Fruit fly (Drosophila melanogaster) whole organism, embryonic: Measurements from ENCODE around the gene Hr4.

Experiments
- Blimp-1 ChIP-seq: fragments of 200-800 bp; sonication (Bioruptor generic); optimal IDR thresholded peaks from 3 replicates; lab custom pipeline; 2018; ENCODE audit warnings: missing biosample characterization, missing genetic modification characterization, mild to moderate bottlenecking, moderate library complexity, missing genetic modification reagents
- CG10431 ChIP-seq: fragments of 200-800 bp; sonication (Bioruptor generic); optimal IDR thresholded peaks from 3 replicates; lab custom pipeline; 2018; ENCODE audit warnings: missing biosample characterization, mild to moderate bottlenecking, missing genetic modification characterization
- CG10543 ChIP-seq: fragments of 200-800 bp; sonication (Bioruptor generic); optimal IDR thresholded peaks from 3 replicates; lab custom pipeline; 2017; ENCODE audit warnings: missing biosample characterization, mild to moderate bottlenecking, missing genetic modification characterization, moderate library complexity
- CG10959 ChIP-seq: fragments of 200-800 bp; sonication (Bioruptor generic); IDR thresholded peaks from 2 replicates; pipeline ENCODE4 v1.3.6; 2022; ENCODE audit warnings: missing biosample characterization, missing genetic modification characterization
- CG13624 ChIP-seq: fragments of 200-800 bp; sonication (Bioruptor generic); optimal IDR thresholded peaks from 2 replicates; lab custom pipeline; 2016; ENCODE audit warnings: missing biosample characterization, missing genetic modification characterization
- CG16813 ChIP-seq: fragments of 200-800 bp; sonication (Bioruptor generic); IDR thresholded peaks from 3 replicates; pipeline ENCODE4 v1.3.6; 2022; ENCODE audit warnings: missing biosample characterization, missing genetic modification characterization; ENCODE audit not compliant: partially characterized antibody
- CG32767 ChIP-seq: fragments of 200-800 bp; sonication (Bioruptor generic); IDR thresholded peaks from 2 replicates; pipeline ENCODE4 v1.3.6; 2022; ENCODE audit warnings: missing biosample characterization, missing genetic modification characterization
- CG3407 ChIP-seq: fragments of 200-800 bp; sonication (Bioruptor generic); optimal IDR thresholded peaks from 2 replicates; lab custom pipeline; 2018; ENCODE audit warnings: missing biosample characterization, mild to moderate bottlenecking, missing genetic modification characterization
- CG6254 ChIP-seq: fragments of 200-800 bp; sonication (Bioruptor generic); optimal IDR thresholded peaks from 3 replicates; lab custom pipeline; 2017; ENCODE audit warnings: mild to moderate bottlenecking, missing biosample characterization, missing genetic modification reagents, missing genetic modification characterization
- CG6791 ChIP-seq: fragments of 200-800 bp; sonication (Bioruptor generic); IDR thresholded peaks from 3 replicates; pipeline ENCODE4 v1.3.6; 2022; ENCODE audit warnings: missing biosample characterization, missing genetic modification characterization; ENCODE audit not compliant: partially characterized antibody
- CG8478 ChIP-seq: fragments of >200 bp; optimal IDR thresholded peaks from 2 replicates; lab custom pipeline; 2018
- D19A ChIP-seq: fragments of 200-800 bp; optimal IDR thresholded peaks from 3 replicates; lab custom pipeline; 2019; ENCODE audit warnings: missing biosample characterization, mild to moderate bottlenecking, missing genetic modification characterization, moderate library complexity
- Deaf1 ChIP-seq: fragments of 200-800 bp; optimal IDR thresholded peaks from 3 replicates; lab custom pipeline; 2019; ENCODE audit warnings: missing biosample characterization, mild to moderate bottlenecking, missing genetic modification characterization, moderate library complexity
- Dfd ChIP-seq, 2 experiments: fragments of >200 bp; optimal IDR thresholded peaks; 2 replicates each; lab custom pipeline; 2017; ENCODE audit warnings: missing biosample characterization in 2 of 2, missing genetic modification characterization in 2 of 2
- Ets65A ChIP-seq: fragments of 200-800 bp; sonication (Bioruptor generic); peaks from one replicate; lab custom pipeline; 2016; ENCODE audit warnings: missing biosample characterization, missing genetic modification characterization
- H15 ChIP-seq: fragments of 200-800 bp; sonication (Bioruptor generic); IDR thresholded peaks from 3 replicates; pipeline ENCODE4 v1.3.6; 2022; ENCODE audit warnings: missing biosample characterization, missing genetic modification characterization
- Hey ChIP-seq: fragments of 200-800 bp; sonication (Bioruptor generic); optimal IDR thresholded peaks from 3 replicates; lab custom pipeline; 2018; ENCODE audit warnings: missing biosample characterization, mild to moderate bottlenecking, missing genetic modification characterization
- Hr3 ChIP-seq: fragments of 200-800 bp; sonication (Bioruptor generic); optimal IDR thresholded peaks from 3 replicates; lab custom pipeline; 2016; ENCODE audit warnings: missing biosample characterization, missing genetic modification characterization
- Hr39 ChIP-seq: fragments of >200 bp; optimal IDR thresholded peaks from 2 replicates; lab custom pipeline; 2017
- Hsf ChIP-seq: fragments of 200-800 bp; sonication (Bioruptor generic); optimal IDR thresholded peaks from 3 replicates; lab custom pipeline; 2016; ENCODE audit warnings: missing biosample characterization, missing genetic modification characterization
- Med ChIP-seq: fragments of 200-800 bp; sonication (Bioruptor generic); peaks from one replicate; lab custom pipeline; 2016; ENCODE audit warnings: missing biosample characterization, missing genetic modification characterization, mild to moderate bottlenecking, inconsistent platforms, moderate library complexity
- Meics ChIP-seq: fragments of 200-800 bp; sonication (Bioruptor generic); optimal IDR thresholded peaks from 2 replicates; lab custom pipeline; 2017; ENCODE audit warnings: missing biosample characterization, mild to moderate bottlenecking, missing genetic modification characterization
- NC2β ChIP-seq: fragments of 200-800 bp; sonication (Bioruptor generic); optimal IDR thresholded peaks from 2 replicates; lab custom pipeline; 2016; ENCODE audit warnings: missing biosample characterization, missing genetic modification characterization
- Nf-YB ChIP-seq: fragments of 200-800 bp; sonication (Bioruptor generic); optimal IDR thresholded peaks from 3 replicates; lab custom pipeline; 2019; ENCODE audit warnings: missing biosample characterization, mild to moderate bottlenecking, missing genetic modification characterization, moderate library complexity
- Nf-YC ChIP-seq: fragments of 200-800 bp; optimal IDR thresholded peaks from 3 replicates; lab custom pipeline; 2019; ENCODE audit warnings: missing biosample characterization, mild to moderate bottlenecking, missing genetic modification characterization, moderate library complexity
- Opbp ChIP-seq: fragments of 200-800 bp; sonication (Bioruptor generic); IDR thresholded peaks from 3 replicates; pipeline ENCODE4 v1.3.6; 2022; ENCODE audit warnings: missing biosample characterization, missing genetic modification characterization; ENCODE audit not compliant: partially characterized antibody
- Trl ChIP-seq, 3 experiments: fragments of >200 bp in 2 of 3; fragments of 200-800 bp in 1 of 3; sonication (Bioruptor generic) in 1 of 3; optimal IDR thresholded peaks; 2 replicates in 1 of 3; 3 replicates in 2 of 3; lab custom pipeline; 2016 to 2017; ENCODE audit warnings: missing biosample characterization in 1 of 3, missing genetic modification characterization in 1 of 3
- YL-1 ChIP-seq: fragments of 200-800 bp; sonication (Bioruptor generic); optimal IDR thresholded peaks from 3 replicates; lab custom pipeline; 2017; ENCODE audit warnings: missing biosample characterization, mild to moderate bottlenecking, missing genetic modification characterization
- ash1 ChIP-seq: fragments of 200-800 bp; sonication (Bioruptor generic); optimal IDR thresholded peaks from 2 replicates; lab custom pipeline; 2018; ENCODE audit warnings: missing biosample characterization, mild to moderate bottlenecking, missing genetic modification characterization
- bbx ChIP-seq: fragments of 200-800 bp; sonication (Bioruptor generic); IDR thresholded peaks from 2 replicates; pipeline ENCODE4 v1.3.6; 2022; ENCODE audit warnings: missing biosample characterization, missing genetic modification characterization; ENCODE audit not compliant: partially characterized antibody
- bowl ChIP-seq: fragments of 200-800 bp; sonication (Bioruptor generic); IDR thresholded peaks from 2 replicates; pipeline ENCODE4 v1.3.6; 2022; ENCODE audit warnings: missing biosample characterization, missing genetic modification characterization
- bsh ChIP-seq, 2 experiments: fragments of 200-800 bp; sonication (Bioruptor generic); optimal IDR thresholded peaks; 2 replicates each; lab custom pipeline; 2017 to 2018; ENCODE audit warnings: mild to moderate bottlenecking in 2 of 2, missing biosample characterization in 2 of 2, missing genetic modification characterization in 2 of 2, moderate library complexity in 1 of 2
- cg ChIP-seq: fragments of 200-800 bp; sonication (Bioruptor generic); optimal IDR thresholded peaks from 3 replicates; lab custom pipeline; 2019; ENCODE audit warnings: missing biosample characterization, mild to moderate bottlenecking, missing genetic modification characterization, moderate library complexity
- crol ChIP-seq: fragments of 200-800 bp; sonication (Bioruptor generic); IDR thresholded peaks from 2 replicates; pipeline ENCODE4 v1.3.6; 2022; ENCODE audit warnings: missing biosample characterization, missing genetic modification characterization
- da ChIP-seq: fragments of 200-800 bp; sonication (Bioruptor generic); optimal IDR thresholded peaks from 2 replicates; lab custom pipeline; 2016; ENCODE audit warnings: missing biosample characterization, missing genetic modification characterization
- esg ChIP-seq: fragments of 200-800 bp; sonication (Bioruptor generic); conservative IDR thresholded peaks from 2 replicates; pipeline ENCODE4 v1.3.6; 2022; ENCODE audit warnings: missing biosample characterization, missing genetic modification characterization
- fd64A ChIP-seq: fragments of 200-800 bp; sonication (Bioruptor generic); optimal IDR thresholded peaks from 3 replicates; lab custom pipeline; 2018; ENCODE audit warnings: missing biosample characterization, mild to moderate bottlenecking, missing genetic modification characterization
- grn ChIP-seq: fragments of 200-800 bp; sonication (Bioruptor generic); optimal IDR thresholded peaks from 3 replicates; lab custom pipeline; 2017; ENCODE audit warnings: missing biosample characterization, missing genetic modification characterization
- jigr1 ChIP-seq: fragments of 200-800 bp; sonication (Bioruptor generic); IDR thresholded peaks from 3 replicates; pipeline ENCODE4 v1.3.6; 2022; ENCODE audit warnings: missing biosample characterization, missing genetic modification characterization
- kni ChIP-seq: fragments of 200-800 bp; sonication (Bioruptor generic); optimal IDR thresholded peaks from 3 replicates; lab custom pipeline; 2017; ENCODE audit warnings: mild to moderate bottlenecking, missing biosample characterization, missing genetic modification reagents, missing genetic modification characterization
- lab ChIP-seq: fragments of 200-800 bp; sonication (Bioruptor generic); optimal IDR thresholded peaks from 3 replicates; lab custom pipeline; 2017; ENCODE audit warnings: missing biosample characterization, missing genetic modification characterization, mild to moderate bottlenecking, moderate library complexity, missing genetic modification reagents
- pros ChIP-seq: fragments of 200-800 bp; sonication (Bioruptor generic); optimal IDR thresholded peaks from 3 replicates; lab custom pipeline; 2019; ENCODE audit warnings: missing biosample characterization, mild to moderate bottlenecking, missing genetic modification characterization, moderate library complexity
- ranshi ChIP-seq: fragments of 200-800 bp; sonication (Bioruptor generic); IDR thresholded peaks from 2 replicates; pipeline ENCODE4 v1.3.6; 2022; ENCODE audit warnings: missing biosample characterization, missing genetic modification characterization
- sd ChIP-seq: fragments of 200-800 bp; sonication (Bioruptor generic); optimal IDR thresholded peaks from 3 replicates; lab custom pipeline; 2018; ENCODE audit warnings: missing biosample characterization, mild to moderate bottlenecking, missing genetic modification characterization, moderate library complexity
- sens ChIP-seq: fragments of 200-800 bp; sonication (Bioruptor generic); peaks from one replicate; lab custom pipeline; 2016; ENCODE audit warnings: missing biosample characterization, missing genetic modification characterization
- sr ChIP-seq: fragments of 200-800 bp; sonication (Bioruptor generic); IDR thresholded peaks from 3 replicates; pipeline ENCODE4 v1.3.6; 2022; ENCODE audit warnings: missing biosample characterization, missing genetic modification characterization
- unpg ChIP-seq: fragments of 200-800 bp; sonication (Bioruptor generic); optimal IDR thresholded peaks from 3 replicates; lab custom pipeline; 2018; ENCODE audit warnings: missing biosample characterization, mild to moderate bottlenecking, missing genetic modification characterization, moderate library complexity
- zen2 ChIP-seq: fragments of 200-800 bp; sonication (Bioruptor generic); IDR thresholded peaks from 3 replicates; pipeline ENCODE4 v1.3.6; 2022; ENCODE audit warnings: missing biosample characterization, missing genetic modification characterization; ENCODE audit not compliant: partially characterized antibody

The Hr4 gene

dm6 chrX:1991843-1992242 lies 50.1 kb downstream of the Hr4 start (continued):
- TF ChIP-seq fd64A (peak; percentile 34), bowl (GFP tag; lab: Robert Waterston, UW) (no peak), CG6254 (GFP tag; lab: Kevin White, UChicago) (no peak), Meics (GFP tag; lab: Kevin White, UChicago) (no peak), CG3407 (no peak), esg (GFP tag; lab: Robert Waterston, UW) (no peak), Hsf (GFP tag; lab: Kevin White, UChicago) (no peak), Blimp-1 (GFP tag; lab: Kevin White, UChicago) (peak; percentile 99), unpg (no peak), bsh (GFP tag; optimal IDR thresholded peaks at IDR 0.05; lab: Kevin White, UChicago) (peak in 1 of 2 experiments; percentile 12), NC2β (GFP tag; lab: Kevin White, UChicago) (no peak), CG10959 (no peak), Opbp (GFP tag; lab: Robert Waterston, UW) (no peak), CG16813 (GFP tag; lab: Robert Waterston, UW) (no peak), Hey (tag; lab: Kevin White, UChicago) (no peak), D19A (tag; lab: Kevin White, UChicago) (peak; percentile 8)

dm6 chrX:1994184-1994583 lies 52.4 kb downstream of the Hr4 start:
- TF ChIP-seq Dfd (GFP tag; optimal IDR thresholded peaks at IDR 0.05; lab: Kevin White, UChicago) (peak in 1 of 2 experiments; percentile 40), crol (GFP tag; lab: Robert Waterston, UW) (peak; percentile 61; the same call in 1 of the 2 replicates), Nf-YC (tag; lab: Kevin White, UChicago) (peak; percentile 44), cg (GFP tag; lab: Kevin White, UChicago) (peak; percentile 3), CG6791 (GFP tag; lab: Robert Waterston, UW) (no peak)
- TF ChIP-seq, all 482 proteins: peak for 4

dm6 chrX:1995653-1996052 lies 53.9 kb downstream of the Hr4 start:
- TF ChIP-seq kni (GFP tag; lab: Kevin White, UChicago): peak; percentile 91
- no peak for TF ChIP-seq da
- TF ChIP-seq grn (GFP tag; lab: Kevin White, UChicago): peak; percentile 59
- peak; percentile 92 for TF ChIP-seq Hr39 (lab: Kevin White, UChicago)
- TF ChIP-seq sd (tag; lab: Kevin White, UChicago): peak; percentile 64
- TF ChIP-seq Hr3 (GFP tag; lab: Kevin White, UChicago): peak; percentile 22
- peak; percentile 44 for TF ChIP-seq Nf-YB
- TF ChIP-seq sens (GFP tag; lab: Kevin White, UChicago): peak; percentile 67
- peak; percentile 10 for TF ChIP-seq Ets65A (GFP tag; lab: Kevin White, UChicago)
- TF ChIP-seq Deaf1 (tag; lab: Kevin White, UChicago): peak; percentile 98
- peak; percentile 23 to 69 for TF ChIP-seq Trl (optimal IDR thresholded peaks at IDR 0.05; lab: Kevin White, UChicago)
- no peak for TF ChIP-seq Trl (GFP tag; optimal IDR thresholded peaks at IDR 0.05; lab: Kevin White, UChicago)
- peak; percentile 45 for TF ChIP-seq lab (GFP tag; lab: Kevin White, UChicago)
- peak; percentile 29 for TF ChIP-seq pros (GFP tag; lab: Kevin White, UChicago)
- no peak for TF ChIP-seq H15 (GFP tag; lab: Robert Waterston, UW)
- no peak for TF ChIP-seq ash1 (GFP tag; lab: Kevin White, UChicago)
- TF ChIP-seq CG10431 (GFP tag; lab: Kevin White, UChicago): no peak
- TF ChIP-seq jigr1 (GFP tag; lab: Robert Waterston, UW): no peak
- peak; percentile 61 for TF ChIP-seq CG8478 (lab: Kevin White, UChicago)
- TF ChIP-seq bbx (GFP tag; lab: Robert Waterston, UW): peak; percentile 23; the same call in 1 of the 2 replicates
- peak; percentile 74 for TF ChIP-seq CG10543 (GFP tag; lab: Kevin White, UChicago)
- TF ChIP-seq YL-1 (GFP tag; lab: Kevin White, UChicago): no peak
- TF ChIP-seq CG13624: no peak
- TF ChIP-seq ranshi (GFP tag; lab: Robert Waterston, UW): no peak
- 0 out of 3 replicates have a peak, but pooled peaks have one; percentile 23 for TF ChIP-seq sr
- TF ChIP-seq Blimp-1 (GFP tag; lab: Kevin White, UChicago): peak; percentile 90
- peak; percentile 73 for TF ChIP-seq Med (GFP tag; lab: Kevin White, UChicago)
- TF ChIP-seq CG32767 (GFP tag; lab: Robert Waterston, UW): 0 out of 2 replicates have a peak, but pooled peaks have one; percentile 50
- TF ChIP-seq zen2: 0 out of 3 replicates have a peak, but pooled peaks have one; percentile 37
